Worm (Caenorhabditis elegans): Measurements from ENCODE around the gene dod-6.

Gene dod-6

DNA sequence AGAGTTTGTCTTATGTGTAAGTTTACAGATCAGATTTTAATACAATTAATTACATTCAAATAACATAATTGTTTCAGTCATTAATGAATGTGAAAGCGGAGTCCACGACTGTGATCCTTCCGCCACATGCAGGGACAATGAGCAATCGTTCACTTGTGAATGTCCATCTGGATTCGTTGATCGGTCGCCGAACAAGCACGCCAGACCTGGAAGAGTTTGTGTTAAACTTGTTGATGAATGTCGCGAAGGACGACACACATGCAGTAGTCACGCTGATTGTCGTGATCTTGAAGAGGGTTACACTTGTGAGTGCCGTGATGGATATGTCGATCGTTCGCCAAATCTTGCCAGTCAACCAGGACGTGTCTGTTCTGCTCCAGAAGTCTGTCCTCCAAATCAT is 19.0 kb upstream of the dod-6 start:
- TF ChIP-seq C38D4.7 (GFP tag; optimal IDR thresholded peaks at IDR 0.05) (no peak), ceh-48 (tag; optimal IDR thresholded peaks at IDR 0.05) (no peak), C08G9.2 (tag; optimal IDR thresholded peaks at IDR 0.05) (no peak), lim-6 (tag; optimal IDR thresholded peaks at IDR 0.05) (no peak), pax-1 (tag; optimal IDR thresholded peaks at IDR 0.05) (no peak), odd-2 (tag; optimal IDR thresholded peaks at IDR 0.05) (no peak), ttx-3 (tag; optimal IDR thresholded peaks at IDR 0.05) (no peak), dve-1 (tag; optimal IDR thresholded peaks at IDR 0.05) (no peak), lin-11 (tag; optimal IDR thresholded peaks at IDR 0.05) (no peak), T23F11.4 (GFP tag; optimal IDR thresholded peaks at IDR 0.05) (no peak), ceh-22 (tag; optimal IDR thresholded peaks at IDR 0.05) (no peak), tbx-7 (tag; optimal IDR thresholded peaks at IDR 0.05) (no peak), hlh-8 (tag; optimal IDR thresholded peaks at IDR 0.05) (no peak), eyg-1 (tag; optimal IDR thresholded peaks at IDR 0.05) (no peak), ceh-31 (tag; optimal IDR thresholded peaks at IDR 0.05) (no peak), nhr-11 (tag; optimal IDR thresholded peaks at IDR 0.05) (no peak)

DNA sequence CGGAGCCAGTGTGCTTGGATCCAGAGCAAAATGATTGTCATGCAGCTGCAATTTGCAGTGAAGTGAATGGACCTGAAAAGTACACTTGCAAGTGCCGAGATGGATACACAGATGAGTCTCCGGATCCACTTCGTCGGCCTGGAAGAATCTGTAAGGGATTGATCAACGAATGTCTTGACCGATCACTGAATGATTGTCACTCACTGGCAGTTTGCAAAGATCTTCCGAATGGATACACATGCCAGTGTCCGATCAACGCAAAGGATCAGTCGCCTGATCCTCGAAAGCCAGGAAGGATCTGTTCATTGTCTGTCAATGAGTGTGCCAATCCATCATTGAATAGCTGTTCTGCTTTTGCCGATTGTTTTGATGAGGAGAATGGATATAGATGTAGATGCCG is 18.1 kb upstream of the dod-6 start:
- no peak for TF ChIP-seq pat-9 (tag; optimal IDR thresholded peaks at IDR 0.05)
- no peak for TF ChIP-seq ztf-16 (tag; optimal IDR thresholded peaks at IDR 0.05)
- no peak for TF ChIP-seq fkh-10 (GFP tag; optimal IDR thresholded peaks at IDR 0.05)
- TF ChIP-seq odd-2 (tag; optimal IDR thresholded peaks at IDR 0.05): no peak
- no peak for TF ChIP-seq ama-1 (optimal IDR thresholded peaks at IDR 0.05)
- TF ChIP-seq rnt-1 (tag; optimal IDR thresholded peaks at IDR 0.05): no peak
- TF ChIP-seq che-1 (tag; optimal IDR thresholded peaks at IDR 0.05): no peak
- no peak for TF ChIP-seq ceh-31 (tag; optimal IDR thresholded peaks at IDR 0.05)
- TF ChIP-seq hlh-13 (GFP tag; optimal IDR thresholded peaks at IDR 0.05): no peak
- no peak for TF ChIP-seq sox-2 (GFP tag; IDR thresholded peaks at IDR 0.05)
- TF ChIP-seq nhr-232 (tag; optimal IDR thresholded peaks at IDR 0.05): no peak

DNA sequence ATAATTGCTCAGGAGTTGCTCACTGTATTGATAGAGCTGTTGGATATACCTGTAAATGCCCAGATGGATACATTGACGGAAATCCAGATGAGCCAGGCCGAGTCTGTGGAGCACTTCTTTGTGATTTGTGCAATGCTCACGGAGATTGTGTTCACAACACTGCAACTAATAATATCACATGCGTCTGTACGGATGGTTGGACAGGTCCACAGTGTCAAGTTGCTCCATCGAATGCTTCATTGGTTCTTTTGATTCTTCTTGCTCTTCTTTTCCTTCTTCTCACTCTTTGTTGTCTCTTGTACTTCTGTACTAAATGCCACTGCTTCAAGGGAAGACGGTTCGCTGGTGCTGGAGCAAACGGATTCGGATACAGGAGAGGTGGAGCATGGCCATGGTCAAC is 15.6 kb upstream of the dod-6 start:
- TF ChIP-seq ceh-19 (GFP tag; optimal IDR thresholded peaks at IDR 0.05) (no peak), ama-1 (optimal IDR thresholded peaks at IDR 0.05) (no peak), F13H6.1 (tag; optimal IDR thresholded peaks at IDR 0.05) (no peak), C08G9.2 (tag; optimal IDR thresholded peaks at IDR 0.05) (no peak), tbx-2 (tag; optimal IDR thresholded peaks at IDR 0.05) (no peak), unc-3 (GFP tag; conservative IDR thresholded peaks at IDR 0.05) (no peak), unc-3 (tag; optimal IDR thresholded peaks at IDR 0.05) (no peak), tbx-7 (tag; optimal IDR thresholded peaks at IDR 0.05) (no peak), ets-4 (tag; optimal IDR thresholded peaks at IDR 0.05) (no peak), hlh-13 (GFP tag; optimal IDR thresholded peaks at IDR 0.05) (no peak), ceh-18 (tag; optimal IDR thresholded peaks at IDR 0.05) (no peak), madf-2 (tag; optimal IDR thresholded peaks at IDR 0.05) (no peak), ref-2 (tag; optimal IDR thresholded peaks at IDR 0.05) (no peak)

DNA sequence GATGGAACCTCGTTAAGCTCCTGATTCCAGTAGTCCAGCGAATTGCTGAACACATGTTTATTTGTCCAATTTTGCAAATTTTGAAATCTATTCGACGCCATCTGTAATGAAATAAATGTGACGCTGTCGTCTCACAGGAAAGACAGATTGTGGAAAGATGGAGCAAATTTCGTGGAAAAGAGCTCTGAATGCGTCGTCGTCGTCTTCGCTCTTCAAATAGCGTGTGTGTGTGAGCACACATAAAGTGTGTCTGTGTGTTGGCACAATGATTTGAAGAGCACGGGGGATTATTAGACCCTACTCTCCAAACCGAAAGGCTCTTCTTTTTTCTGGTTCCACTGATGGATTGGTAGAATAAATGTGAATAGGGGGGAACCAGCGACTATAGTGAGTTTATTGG is 11.4 kb upstream of the dod-6 start, which contains the start of gene unc-47:
unc-47 (minus strand) TSS at position 101 of the 400 bp plus-strand sequence.
- TF ChIP-seq eyg-1 (tag; optimal IDR thresholded peaks at IDR 0.05) (no peak), Y22D7AL.16 (tag; optimal IDR thresholded peaks at IDR 0.05) (no peak), odd-2 (tag; optimal IDR thresholded peaks at IDR 0.05) (no peak), hlh-15 (tag; optimal IDR thresholded peaks at IDR 0.05) (no peak), pros-1 (tag; optimal IDR thresholded peaks at IDR 0.05) (no peak), pha-4 (tag; optimal IDR thresholded peaks at IDR 0.05) (no peak), pqm-1 (tag; optimal IDR thresholded peaks at IDR 0.05) (no peak), hlh-6 (tag; optimal IDR thresholded peaks at IDR 0.05) (no peak), nhr-11 (tag; optimal IDR thresholded peaks at IDR 0.05) (no peak), ceh-30 (tag; optimal IDR thresholded peaks at IDR 0.05) (no peak)
